Fruit fly (Drosophila melanogaster): ENCODE measurements around the gene CG34250.
A peak's percentile ranks its signal among the peaks of the same experiment; 100 is the strongest.

The CG34250 gene

dm6 chr3L:17478826-17479225, 2.8 kb downstream of the CG34250 start, which contains the start of the genes CG13733 and qjt:
Gene CG13733 (minus strand): TSS chr3L:17478926.
Gene qjt (plus strand): TSS chr3L:17479096.
- no peak for TF ChIP-seq Poxn (GFP tag; IDR thresholded peaks at IDR 0.05)
- TF ChIP-seq CG18764 (GFP tag; optimal IDR thresholded peaks at IDR 0.05): no peak
- no peak for TF ChIP-seq ttk (GFP tag; IDR thresholded peaks at IDR 0.05)
- peak in 1 of 2 experiments; percentile 50 for TF ChIP-seq Pdp1 (GFP tag; optimal IDR thresholded peaks at IDR 0.05)
- no peak for TF ChIP-seq CHES-1-like (GFP tag; optimal IDR thresholded peaks at IDR 0.05)

dm6 chr3L:17485280-17485792, 9.3 kb downstream of the CG34250 start:
- TF ChIP-seq sim (GFP tag; IDR thresholded peaks at IDR 0.05): peak; percentile 82; the same call in 1 of the 2 replicates
- peak; percentile 58; the same call in 1 of the 2 replicates for TF ChIP-seq CG10959 (GFP tag; IDR thresholded peaks at IDR 0.05)
- TF ChIP-seq bsh (GFP tag; optimal IDR thresholded peaks at IDR 0.05): peak; percentile 8 to 92
- peak; percentile 95 for TF ChIP-seq CG15601 (tag; optimal IDR thresholded peaks at IDR 0.05)
- TF ChIP-seq CG4282 (GFP tag; optimal IDR thresholded peaks at IDR 0.05): no peak
- no peak for TF ChIP-seq CG1832 (GFP tag; optimal IDR thresholded peaks at IDR 0.05)
- TF ChIP-seq Oli (tag; optimal IDR thresholded peaks at IDR 0.05): peak; percentile 53
- TF ChIP-seq Lim3 (GFP tag; IDR thresholded peaks at IDR 0.05): no peak
- TF ChIP-seq CG12942 (GFP tag; optimal IDR thresholded peaks at IDR 0.05): peak; percentile 58
- TF ChIP-seq CG5180 (GFP tag; optimal IDR thresholded peaks at IDR 0.05): peak; percentile 80
- no peak for TF ChIP-seq Bgb (GFP tag; IDR thresholded peaks at IDR 0.05; ENCODE audit: partially characterized antibody)
- peak; percentile 1 for TF ChIP-seq ERR (GFP tag; optimal IDR thresholded peaks at IDR 0.05)
- peak; percentile 65 for TF ChIP-seq CG4424 (GFP tag; optimal IDR thresholded peaks at IDR 0.05)
- peak; percentile 86 for TF ChIP-seq CG1233 (GFP tag; optimal IDR thresholded peaks at IDR 0.05)
- TF ChIP-seq CG10147 (GFP tag; optimal IDR thresholded peaks at IDR 0.05): no peak
- TF ChIP-seq sima (GFP tag; optimal IDR thresholded peaks at IDR 0.05): no peak
- TF ChIP-seq CG7271 (tag; optimal IDR thresholded peaks at IDR 0.05): peak; percentile 56
- no peak for TF ChIP-seq ems (GFP tag; optimal IDR thresholded peaks at IDR 0.05)
- no peak for TF ChIP-seq CG11456 (GFP tag; IDR thresholded peaks at IDR 0.05)
- TF ChIP-seq sob (GFP tag; IDR thresholded peaks at IDR 0.05): no peak
- TF ChIP-seq Ptx1 (GFP tag; IDR thresholded peaks at IDR 0.05): peak; percentile 35; the same call in 1 of the 2 replicates
- TF ChIP-seq CG10654 (GFP tag; optimal IDR thresholded peaks at IDR 0.05): peak; percentile 63
- TF ChIP-seq cas (GFP tag; IDR thresholded peaks at IDR 0.05): no peak
- TF ChIP-seq CG13296 (GFP tag; optimal IDR thresholded peaks at IDR 0.05): peak; percentile 34
- TF ChIP-seq trh (GFP tag; optimal IDR thresholded peaks at IDR 0.05): peak; percentile 61
- no peak for TF ChIP-seq gt (GFP tag; IDR thresholded peaks at IDR 0.05)
- TF ChIP-seq E2f2 (GFP tag; IDR thresholded peaks at IDR 0.05): peak; percentile 19; the same call in 1 of the 2 replicates
- peak; percentile 55 for TF ChIP-seq CG10543 (GFP tag; optimal IDR thresholded peaks at IDR 0.05)
- TF ChIP-seq HmgZ (tag; optimal IDR thresholded peaks at IDR 0.05): peak; percentile 23
- no peak for TF ChIP-seq ato (GFP tag; IDR thresholded peaks at IDR 0.05; ENCODE audit: partially characterized antibody)
- TF ChIP-seq sqz (GFP tag; optimal IDR thresholded peaks at IDR 0.05): peak; percentile 85
- peak; percentile 79 for TF ChIP-seq ara (GFP tag; IDR thresholded peaks at IDR 0.05)
- peak; percentile 57 for TF ChIP-seq CG16863 (GFP tag; optimal IDR thresholded peaks at IDR 0.05)
- TF ChIP-seq CG10274 (GFP tag; optimal IDR thresholded peaks at IDR 0.05): peak; percentile 57
- peak in 1 of 2 experiments; percentile 85 for TF ChIP-seq Hr78 (GFP tag; optimal IDR thresholded peaks at IDR 0.05)
- TF ChIP-seq CG12104 (GFP tag; optimal IDR thresholded peaks at IDR 0.05): peak; percentile 52
- peak; percentile 48 for TF ChIP-seq en (GFP tag; optimal IDR thresholded peaks at IDR 0.05)
- peak; percentile 5 for TF ChIP-seq Myb (GFP tag; optimal IDR thresholded peaks at IDR 0.05)
- TF ChIP-seq Spps (tag; optimal IDR thresholded peaks at IDR 0.05): peak; percentile 84
- no peak for TF ChIP-seq CG4730 (GFP tag; IDR thresholded peaks at IDR 0.05)
- peak; percentile 98 for TF ChIP-seq CG33557 (GFP tag; optimal IDR thresholded peaks at IDR 0.05)
- peak; percentile 41 for TF ChIP-seq CG9817 (tag; optimal IDR thresholded peaks at IDR 0.05)
- no peak for TF ChIP-seq NK7.1 (GFP tag; optimal IDR thresholded peaks at IDR 0.05)
- TF ChIP-seq CG11696 (GFP tag; IDR thresholded peaks at IDR 0.05): no peak
